Worm (Caenorhabditis elegans) whole organism, young adult: ENCODE measurements around the gene F46B6.5.
A peak's percentile ranks its signal among the peaks of the same experiment; 100 is the strongest.

Experiments used
- B0035.1 ChIP-seq: sonication (generic microtip); optimal IDR thresholded peaks from 2 replicates; lab custom pipeline; 2016; ENCODE audit warnings: missing genetic modification characterization, mild to moderate bottlenecking, missing compliant biosample characterization, missing genotype, missing genetic modification reagents
- B0336.3 ChIP-seq: fragments of 200-800 bp; sonication (Bioruptor generic); IDR thresholded peaks from 2 replicates; pipeline ENCODE4 v1.3.6; 2022; ENCODE audit warnings: missing genetic modification characterization, missing compliant biosample characterization
- C06A6.2 ChIP-seq: fragments of 200-800 bp; sonication (Bioruptor generic); conservative IDR thresholded peaks from 2 replicates; pipeline ENCODE4 v1.3.6; 2022; ENCODE audit warnings: missing genetic modification characterization, missing compliant biosample characterization
- D2030.7 ChIP-seq: fragments of 200-800 bp; sonication (Bioruptor generic); IDR thresholded peaks from 2 replicates; pipeline ENCODE4 v1.3.6; 2022; ENCODE audit warnings: missing genetic modification reagents, missing genetic modification characterization, missing compliant biosample characterization
- F10E7.11 ChIP-seq: sonication (generic microtip); optimal IDR thresholded peaks from 2 replicates; lab custom pipeline; 2017; ENCODE audit warnings: mild to moderate bottlenecking, missing genetic modification characterization, moderate library complexity, missing compliant biosample characterization
- F37B4.10 ChIP-seq: fragments of 200-800 bp; sonication (Bioruptor generic); IDR thresholded peaks from 2 replicates; pipeline ENCODE4 v1.3.6; 2022; ENCODE audit warnings: missing genetic modification characterization, missing compliant biosample characterization
- F49E8.2 ChIP-seq: sonication (generic microtip); optimal IDR thresholded peaks from 3 replicates; lab custom pipeline; 2017; ENCODE audit warnings: missing genetic modification characterization, mild to moderate bottlenecking, missing compliant biosample characterization, antibody characterized with exemption, moderate library complexity; ENCODE audit not compliant: insufficient read depth
- F57A8.1 ChIP-seq: fragments of 200-800 bp; sonication (Bioruptor generic); optimal IDR thresholded peaks from 2 replicates; lab custom pipeline; 2018; ENCODE audit warnings: mild to moderate bottlenecking, missing genetic modification characterization, moderate library complexity, missing compliant biosample characterization
- F57C9.4 ChIP-seq: sonication (generic microtip); optimal IDR thresholded peaks from 2 replicates; lab custom pipeline; 2017; ENCODE audit warnings: mild to moderate bottlenecking, missing genetic modification characterization, missing compliant biosample characterization
- K12H6.12 ChIP-seq: fragments of 200-800 bp; sonication (Bioruptor generic); optimal IDR thresholded peaks from 2 replicates; lab custom pipeline; 2018; ENCODE audit warnings: mild to moderate bottlenecking, missing genetic modification characterization, missing compliant biosample characterization
- T07F8.4 ChIP-seq: sonication (generic microtip); optimal IDR thresholded peaks from 2 replicates; lab custom pipeline; 2016; ENCODE audit warnings: mild to moderate bottlenecking, missing genetic modification characterization, moderate library complexity, missing compliant biosample characterization
- Y53F4B.3 ChIP-seq: fragments of 200-800 bp; sonication (Bioruptor generic); IDR thresholded peaks from 2 replicates; pipeline ENCODE4 v1.3.6; 2022; ENCODE audit warnings: missing genetic modification reagents, missing genetic modification characterization, missing compliant biosample characterization
- Y95B8A.8 ChIP-seq: fragments of 200-800 bp; sonication (Bioruptor generic); IDR thresholded peaks from 2 replicates; pipeline ENCODE4 v1.3.6; 2022; ENCODE audit warnings: missing genetic modification reagents, missing genetic modification characterization, missing compliant biosample characterization
- ZK185.1 ChIP-seq: sonication (generic microtip); optimal IDR thresholded peaks from 2 replicates; lab custom pipeline; 2016; ENCODE audit warnings: mild to moderate bottlenecking, missing genetic modification characterization, missing compliant biosample characterization; ENCODE audit not compliant: poor library complexity, severe bottlenecking
- attf-6 ChIP-seq: fragments of 200-800 bp; sonication (Bioruptor generic); IDR thresholded peaks from 2 replicates; pipeline ENCODE4 v1.3.6; 2022; ENCODE audit warnings: missing genetic modification reagents, missing genetic modification characterization, missing compliant biosample characterization
- cebp-1 ChIP-seq, 2 experiments: fragments of 200-800 bp in 1 of 2; sonication (Bioruptor generic) in 1 of 2; sonication (generic microtip) in 1 of 2; IDR thresholded peaks in 1 of 2; optimal IDR thresholded peaks in 1 of 2; 2 replicates each; pipeline versions ENCODE4 v1.3.6 to Lab custom; 2017 to 2022; ENCODE audit warnings: missing compliant biosample characterization in 2 of 2, missing genetic modification characterization in 2 of 2, mild to moderate bottlenecking in 1 of 2, missing genetic modification reagents in 1 of 2, moderate library complexity in 1 of 2
- ceh-100 ChIP-seq: fragments of 200-800 bp; sonication (Bioruptor generic); IDR thresholded peaks from 2 replicates; pipeline ENCODE4 v1.3.6; 2022; ENCODE audit warnings: missing genetic modification reagents, missing genetic modification characterization, missing compliant biosample characterization
- ceh-79 ChIP-seq: sonication (generic microtip); optimal IDR thresholded peaks from 2 replicates; lab custom pipeline; 2017; ENCODE audit warnings: mild to moderate bottlenecking, missing genetic modification characterization, missing compliant biosample characterization
- ceh-91 ChIP-seq: fragments of 200-800 bp; sonication (Bioruptor generic); IDR thresholded peaks from 2 replicates; pipeline ENCODE4 v1.3.6; 2022; ENCODE audit warnings: missing genetic modification reagents, missing genetic modification characterization, missing compliant biosample characterization
- die-1 ChIP-seq: sonication (generic microtip); optimal IDR thresholded peaks from 2 replicates; lab custom pipeline; 2016; ENCODE audit warnings: missing genotype, mild to moderate bottlenecking, missing genetic modification characterization, missing compliant biosample characterization
- dpl-1 ChIP-seq: fragments of 150-350 bp; optimal IDR thresholded peaks from 2 replicates; lab custom pipeline; 2014; ENCODE audit warnings: missing biosample characterization, missing genetic modification reagents, missing genetic modification characterization
- efl-1 ChIP-seq: fragments of 150-350 bp; optimal IDR thresholded peaks from 2 replicates; lab custom pipeline; 2014; ENCODE audit warnings: missing biosample characterization, missing genetic modification reagents, missing genetic modification characterization
- lag-1 ChIP-seq: fragments of 200-800 bp; sonication (Bioruptor generic); IDR thresholded peaks from 2 replicates; pipeline ENCODE4 v1.3.6; 2022; ENCODE audit warnings: missing genetic modification reagents, missing genetic modification characterization, missing compliant biosample characterization
- let-607 ChIP-seq, 2 experiments: fragments of 200-800 bp in 1 of 2; sonication (Bioruptor generic) in 1 of 2; sonication (generic microtip) in 1 of 2; optimal IDR thresholded peaks; 2 replicates each; lab custom pipeline; 2016 to 2018; ENCODE audit warnings: mild to moderate bottlenecking in 2 of 2, missing compliant biosample characterization in 2 of 2, missing genetic modification characterization in 2 of 2, moderate library complexity in 2 of 2, missing genotype in 1 of 2
- lin-35 ChIP-seq, 3 experiments: fragments of 150-350 bp in 2 of 3; sonication (generic microtip) in 1 of 3; optimal IDR thresholded peaks; 2 replicates each; lab custom pipeline; 2014 to 2018; ENCODE audit warnings: missing biosample characterization in 3 of 3, missing genetic modification characterization in 3 of 3, missing genetic modification reagents in 3 of 3
- lin-40 ChIP-seq: sonication (generic microtip); optimal IDR thresholded peaks from 2 replicates; lab custom pipeline; 2016; ENCODE audit warnings: missing genetic modification characterization, mild to moderate bottlenecking, missing compliant biosample characterization, missing genotype, missing genetic modification reagents
- madf-8 ChIP-seq: fragments of 200-800 bp; sonication (Bioruptor generic); conservative IDR thresholded peaks from 2 replicates; pipeline ENCODE4 v1.3.6; 2022; ENCODE audit warnings: missing genetic modification reagents, missing genetic modification characterization, missing compliant biosample characterization
- nfya-1 ChIP-seq: sonication (generic microtip); optimal IDR thresholded peaks from 2 replicates; lab custom pipeline; 2017; ENCODE audit warnings: antibody characterized with exemption, missing compliant biosample characterization, missing genetic modification characterization, borderline replicate concordance; ENCODE audit not compliant: insufficient read depth
- nhr-80 ChIP-seq: sonication (generic microtip); optimal IDR thresholded peaks from 2 replicates; lab custom pipeline; 2016; ENCODE audit warnings: missing genetic modification characterization, missing compliant biosample characterization
- snpc-1.3 ChIP-seq: sonication (generic microtip); optimal IDR thresholded peaks from 2 replicates; lab custom pipeline; 2017; ENCODE audit warnings: missing genetic modification characterization, mild to moderate bottlenecking, missing compliant biosample characterization, antibody characterized with exemption, moderate library complexity, missing genotype, missing genetic modification reagents; ENCODE audit not compliant: insufficient read depth
- somi-1 ChIP-seq: fragments of 200-800 bp; sonication (Bioruptor generic); optimal IDR thresholded peaks from 2 replicates; lab custom pipeline; 2018; ENCODE audit warnings: mild to moderate bottlenecking, missing genetic modification characterization, missing compliant biosample characterization
- unc-130 ChIP-seq: sonication (generic microtip); optimal IDR thresholded peaks from 2 replicates; lab custom pipeline; 2016; ENCODE audit warnings: missing genetic modification reagents, missing genetic modification characterization, missing compliant biosample characterization
- unc-62 ChIP-seq: fragments of 150-350 bp; optimal IDR thresholded peaks from 2 replicates; lab custom pipeline; 2014; ENCODE audit warnings: missing biosample characterization, missing genetic modification reagents, missing genetic modification characterization
- zim-3 ChIP-seq: sonication (generic microtip); optimal IDR thresholded peaks from 2 replicates; lab custom pipeline; 2017; ENCODE audit warnings: mild to moderate bottlenecking, missing genetic modification characterization, moderate library complexity, missing compliant biosample characterization
- ztf-3 ChIP-seq: fragments of 200-800 bp; sonication (Bioruptor generic); optimal IDR thresholded peaks from 2 replicates; lab custom pipeline; 2018; ENCODE audit warnings: mild to moderate bottlenecking, missing genetic modification characterization, missing compliant biosample characterization

The F46B6.5 gene

DNA sequence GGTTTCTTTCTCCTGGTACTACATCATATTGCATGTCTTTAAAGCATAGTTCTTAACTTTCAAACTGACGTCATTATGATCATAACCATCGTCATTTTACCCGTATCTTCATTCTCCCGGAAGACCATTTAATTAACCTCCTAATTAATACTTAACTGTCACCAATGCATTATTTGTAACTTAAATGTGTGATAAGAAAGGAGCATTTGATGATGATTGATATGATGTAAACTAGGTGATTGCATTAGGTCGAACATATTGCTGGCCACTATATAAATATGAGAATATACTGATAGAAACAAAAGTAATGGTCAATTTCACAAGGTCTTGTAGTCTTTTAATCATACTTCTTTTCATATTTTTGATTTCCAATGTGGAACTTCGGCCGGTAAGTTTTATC lies 26.6 kb downstream of the F46B6.5 start, which contains the start of gene hrg-3:
Gene hrg-3, plus strand, starts transcription at position 227 of the 400 bp plus-strand sequence.
- TF ChIP-seq unc-130 (GFP tag; lab: Kevin White, UChicago) (no peak), ceh-100 (GFP tag; lab: Robert Waterston, UW) (no peak), nhr-80 (peak; percentile 72), F49E8.2 (tag; lab: Kevin White, UChicago) (no peak), unc-62 (GFP tag; lab: Kevin White, UChicago) (peak; percentile 18), F57A8.1 (GFP tag; lab: Kevin White, UChicago) (no peak), zim-3 (tag; lab: Kevin White, UChicago) (no peak), Y53F4B.3 (no peak), F37B4.10 (no peak)

DNA sequence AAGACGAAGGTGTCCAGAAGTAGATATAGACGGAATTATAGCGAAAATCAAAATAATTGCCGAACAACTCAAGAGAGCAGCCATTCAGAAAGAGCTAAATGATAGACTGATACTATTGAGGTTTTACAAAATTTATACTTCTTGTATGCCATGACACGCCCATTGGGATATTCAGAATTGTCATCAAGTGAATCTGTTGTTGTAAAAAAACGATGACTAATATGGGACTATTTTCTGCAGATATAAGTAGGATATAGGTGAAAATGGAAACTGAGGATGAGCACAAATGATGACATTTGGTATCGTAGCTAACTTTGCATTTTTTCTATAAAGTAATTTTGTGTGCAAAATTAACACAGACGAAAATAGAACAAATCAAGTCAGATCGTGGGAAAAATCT lies 27.1 kb downstream of the F46B6.5 start, which contains the start of gene F58E6.8:
Gene F58E6.8, minus strand, starts transcription at position 101 of the 400 bp plus-strand sequence.
- TF ChIP-seq T07F8.4 (tag; lab: Kevin White, UChicago) (no peak), ZK185.1 (no peak), dpl-1 (GFP tag; lab: Kevin White, UChicago) (no peak), K12H6.12 (no peak), somi-1 (no peak), nfya-1 (tag; lab: Kevin White, UChicago) (no peak), lag-1 (GFP tag; lab: Robert Waterston, UW) (no peak), ceh-79 (tag; lab: Kevin White, UChicago) (no peak), efl-1 (GFP tag; lab: Kevin White, UChicago) (no peak), madf-8 (no peak), lin-35 (GFP tag; optimal IDR thresholded peaks at IDR 0.05; lab: Kevin White, UChicago) (no peak), ceh-91 (GFP tag; lab: Robert Waterston, UW) (no peak), F57C9.4 (tag; lab: Kevin White, UChicago) (no peak), D2030.7 (no peak), cebp-1 (GFP tag; IDR thresholded peaks at IDR 0.05; lab: Robert Waterston, UW) (no peak), cebp-1 (tag; optimal IDR thresholded peaks at IDR 0.05; lab: Kevin White, UChicago) (no peak), Y95B8A.8 (GFP tag; lab: Robert Waterston, UW) (no peak), C06A6.2 (GFP tag; lab: Robert Waterston, UW) (no peak)

DNA sequence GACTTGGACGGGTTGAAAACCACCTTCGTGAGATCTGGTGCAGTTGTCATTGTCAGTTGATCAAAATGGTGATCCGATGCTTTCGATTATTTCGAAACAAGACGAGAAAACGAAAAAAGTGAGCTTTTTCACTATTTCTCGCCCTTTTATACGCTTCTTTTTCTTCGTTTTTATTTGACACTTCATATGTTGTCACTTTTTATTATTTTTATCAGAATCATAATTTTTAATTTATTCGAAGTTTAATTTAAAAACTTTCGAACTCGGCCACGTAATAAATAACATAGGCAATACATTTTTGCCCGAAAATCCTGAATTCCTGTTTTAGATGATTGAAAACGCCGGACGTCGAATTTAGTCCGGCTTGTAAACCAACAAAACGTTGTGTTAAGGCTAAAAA lies 28.4 kb downstream of the F46B6.5 start, which contains the start of gene F58E6.5:
Gene F58E6.5, minus strand, starts transcription at position 101 of the 400 bp plus-strand sequence.
- no peak for TF ChIP-seq snpc-1.3
- no peak for TF ChIP-seq B0336.3 (GFP tag; lab: Robert Waterston, UW)
- no peak for TF ChIP-seq F10E7.11 (tag; lab: Kevin White, UChicago)
- no peak for TF ChIP-seq let-607 (tag; optimal IDR thresholded peaks at IDR 0.05; lab: Kevin White, UChicago)
- TF ChIP-seq attf-6 (GFP tag; lab: Robert Waterston, UW): no peak
- TF ChIP-seq T07F8.4 (tag; lab: Kevin White, UChicago): no peak
- no peak for TF ChIP-seq B0035.1 (tag; lab: Kevin White, UChicago)
- TF ChIP-seq die-1 (tag; lab: Kevin White, UChicago): no peak
- no peak for TF ChIP-seq lin-40 (tag; lab: Kevin White, UChicago)
- TF ChIP-seq ztf-3: no peak
